Fruit fly (Drosophila melanogaster) whole organism, embryonic: ENCODE data around the gene CG6688.

ENCODE experiments used
- Atf3 ChIP-seq: fragments of 200-800 bp; sonication (Bioruptor generic); optimal IDR thresholded peaks from 3 replicates; lab custom pipeline; 2016; ENCODE audit warnings: missing biosample characterization, missing genetic modification characterization
- Awh ChIP-seq: fragments of 200-800 bp; sonication (Bioruptor generic); IDR thresholded peaks from 2 replicates; pipeline ENCODE4, ENCODE4 v1.3.6; 2022; ENCODE audit warnings: missing biosample characterization, missing genetic modification characterization
- Blimp-1 ChIP-seq: fragments of 200-800 bp; sonication (Bioruptor generic); optimal IDR thresholded peaks from 3 replicates; lab custom pipeline; 2018; ENCODE audit warnings: missing biosample characterization, missing genetic modification characterization, mild to moderate bottlenecking, moderate library complexity, missing genetic modification reagents
- C15 ChIP-seq: fragments of 200-800 bp; sonication (Bioruptor generic); IDR thresholded peaks from 3 replicates; pipeline ENCODE4 v1.3.6; 2022; ENCODE audit warnings: missing biosample characterization, missing genetic modification characterization
- CG1233 ChIP-seq: fragments of 200-800 bp; sonication (Bioruptor generic); optimal IDR thresholded peaks from 4 replicates; lab custom pipeline; 2018; ENCODE audit warnings: missing biosample characterization, mild to moderate bottlenecking, missing genetic modification characterization
- CG15479 ChIP-seq: fragments of 200-800 bp; sonication (Bioruptor generic); optimal IDR thresholded peaks from 3 replicates; lab custom pipeline; 2019; ENCODE audit warnings: missing biosample characterization, mild to moderate bottlenecking, missing genetic modification characterization, moderate library complexity
- CG15514 ChIP-seq: fragments of 200-800 bp; sonication (Bioruptor generic); optimal IDR thresholded peaks from 3 replicates; lab custom pipeline; 2017; ENCODE audit warnings: missing biosample characterization, missing genetic modification characterization, mild to moderate bottlenecking, moderate library complexity, missing genetic modification reagents
- CG1647 ChIP-seq: fragments of 200-800 bp; sonication (Bioruptor generic); optimal IDR thresholded peaks from 3 replicates; lab custom pipeline; 2016; ENCODE audit warnings: missing biosample characterization, missing genetic modification characterization
- CG16815 ChIP-seq: fragments of 200-800 bp; sonication (Bioruptor generic); optimal IDR thresholded peaks from 3 replicates; lab custom pipeline; 2017; ENCODE audit warnings: missing biosample characterization, mild to moderate bottlenecking, missing genetic modification characterization
- CG17361 ChIP-seq: fragments of 200-800 bp; sonication (Bioruptor generic); IDR thresholded peaks from 3 replicates; pipeline ENCODE4 v1.3.6; 2022; ENCODE audit warnings: missing biosample characterization, missing genetic modification characterization
- CG3065 ChIP-seq: fragments of 200-800 bp; sonication (Bioruptor generic); optimal IDR thresholded peaks from 2 replicates; lab custom pipeline; 2016; ENCODE audit warnings: missing biosample characterization, missing genetic modification characterization
- CG4360 ChIP-seq: fragments of 200-800 bp; sonication (Bioruptor generic); IDR thresholded peaks from 2 replicates; pipeline ENCODE4 v1.3.6; 2022; ENCODE audit warnings: missing biosample characterization, missing genetic modification characterization
- CG6854 ChIP-seq: fragments of 200-800 bp; sonication (Bioruptor generic); optimal IDR thresholded peaks from 3 replicates; lab custom pipeline; 2017; ENCODE audit warnings: missing biosample characterization, mild to moderate bottlenecking, missing genetic modification characterization
- CG7372 ChIP-seq: fragments of 200-800 bp; sonication (Bioruptor generic); IDR thresholded peaks from 2 replicates; pipeline ENCODE4 v1.3.6; 2022; ENCODE audit warnings: missing biosample characterization, missing genetic modification characterization
- CG7556 ChIP-seq: fragments of 200-800 bp; sonication (Bioruptor generic); optimal IDR thresholded peaks from 2 replicates; lab custom pipeline; 2017; ENCODE audit warnings: missing biosample characterization, mild to moderate bottlenecking, missing genetic modification characterization
- CG9609 ChIP-seq: fragments of 200-800 bp; sonication (Bioruptor generic); optimal IDR thresholded peaks from 3 replicates; lab custom pipeline; 2016; ENCODE audit warnings: missing biosample characterization, missing genetic modification characterization
- Chrac-16 ChIP-seq: fragments of 200-800 bp; sonication (Bioruptor generic); optimal IDR thresholded peaks from 3 replicates; lab custom pipeline; 2016; ENCODE audit warnings: missing biosample characterization, missing genetic modification characterization
- Dip3 ChIP-seq: fragments of 200-800 bp; sonication (Bioruptor generic); optimal IDR thresholded peaks from 3 replicates; lab custom pipeline; 2016; ENCODE audit warnings: missing biosample characterization, missing genetic modification characterization
- Gug ChIP-seq: fragments of 200-800 bp; sonication (Bioruptor generic); IDR thresholded peaks from 4 replicates; pipeline ENCODE4 v1.3.6; 2022; ENCODE audit warnings: missing biosample characterization, missing genetic modification characterization
- HHEX ChIP-seq: fragments of 200-800 bp; sonication (Bioruptor generic); optimal IDR thresholded peaks from 3 replicates; lab custom pipeline; 2017; ENCODE audit warnings: missing biosample characterization, mild to moderate bottlenecking, missing genetic modification characterization, missing genetic modification reagents
- HLH4C ChIP-seq: fragments of 200-800 bp; sonication (Bioruptor generic); IDR thresholded peaks from 3 replicates; pipeline ENCODE4 v1.3.6; 2022; ENCODE audit warnings: missing biosample characterization, missing genetic modification characterization; ENCODE audit not compliant: partially characterized antibody
- Lhr ChIP-seq: fragments of 200-800 bp; sonication (Bioruptor generic); optimal IDR thresholded peaks from 3 replicates; lab custom pipeline; 2017; ENCODE audit warnings: mild to moderate bottlenecking, missing biosample characterization, missing genetic modification reagents, missing genetic modification characterization
- MBD-R2 ChIP-seq: fragments of 200-800 bp; sonication (Bioruptor generic); IDR thresholded peaks from 2 replicates; pipeline ENCODE4 v1.3.6; 2022; ENCODE audit warnings: missing biosample characterization, missing genetic modification characterization
- MTF-1 ChIP-seq: fragments of 200-800 bp; sonication (Bioruptor generic); optimal IDR thresholded peaks from 2 replicates; lab custom pipeline; 2018; ENCODE audit warnings: missing biosample characterization, mild to moderate bottlenecking, missing genetic modification characterization, borderline replicate concordance
- Myb ChIP-seq: fragments of 200-800 bp; sonication (Bioruptor generic); optimal IDR thresholded peaks from 2 replicates; lab custom pipeline; 2016; ENCODE audit warnings: missing biosample characterization, missing genetic modification characterization
- NFAT ChIP-seq: fragments of 200-800 bp; sonication (Bioruptor generic); IDR thresholded peaks from 2 replicates; pipeline ENCODE4 v1.3.6; 2022; ENCODE audit warnings: missing biosample characterization, missing genetic modification characterization
- Neu2 ChIP-seq: fragments of 200-800 bp; sonication (Bioruptor generic); optimal IDR thresholded peaks from 3 replicates; lab custom pipeline; 2016; ENCODE audit warnings: missing biosample characterization, missing genetic modification characterization, borderline replicate concordance
- Pdp1 ChIP-seq, 2 experiments: fragments of 200-800 bp; sonication (Bioruptor generic); optimal IDR thresholded peaks; 3 replicates each; lab custom pipeline; 2016; ENCODE audit warnings: missing biosample characterization in 2 of 2, missing genetic modification characterization in 2 of 2, mild to moderate bottlenecking in 1 of 2, moderate library complexity in 1 of 2
- Xbp1 ChIP-seq: fragments of 200-800 bp; sonication (Bioruptor generic); optimal IDR thresholded peaks from 3 replicates; lab custom pipeline; 2016; ENCODE audit warnings: missing biosample characterization, mild to moderate bottlenecking, missing genetic modification characterization
- al ChIP-seq: fragments of 200-800 bp; sonication (Bioruptor generic); IDR thresholded peaks from 2 replicates; pipeline ENCODE4 v1.3.6; 2022; ENCODE audit warnings: missing biosample characterization, missing genetic modification characterization
- ash1 ChIP-seq: fragments of 200-800 bp; sonication (Bioruptor generic); optimal IDR thresholded peaks from 2 replicates; lab custom pipeline; 2018; ENCODE audit warnings: missing biosample characterization, mild to moderate bottlenecking, missing genetic modification characterization
- bsh ChIP-seq, 2 experiments: fragments of 200-800 bp; sonication (Bioruptor generic); optimal IDR thresholded peaks; 2 replicates each; lab custom pipeline; 2017 to 2018; ENCODE audit warnings: mild to moderate bottlenecking in 2 of 2, missing biosample characterization in 2 of 2, missing genetic modification characterization in 2 of 2, moderate library complexity in 1 of 2
- crol ChIP-seq: fragments of 200-800 bp; sonication (Bioruptor generic); IDR thresholded peaks from 2 replicates; pipeline ENCODE4 v1.3.6; 2022; ENCODE audit warnings: missing biosample characterization, missing genetic modification characterization
- dati ChIP-seq: fragments of 200-800 bp; sonication (Bioruptor generic); IDR thresholded peaks from 2 replicates; pipeline ENCODE4 v1.3.6; 2022; ENCODE audit warnings: missing biosample characterization, missing genetic modification characterization
- dpn ChIP-seq, 2 experiments: fragments of 200-800 bp; sonication (Bioruptor generic); optimal IDR thresholded peaks; 3 replicates each; lab custom pipeline; 2016; ENCODE audit warnings: missing biosample characterization in 2 of 2, missing genetic modification characterization in 2 of 2
- ems ChIP-seq: fragments of 200-800 bp; sonication (Bioruptor generic); optimal IDR thresholded peaks from 3 replicates; lab custom pipeline; 2016; ENCODE audit warnings: missing biosample characterization, missing genetic modification characterization
- hbn ChIP-seq: fragments of 200-800 bp; sonication (Bioruptor generic); IDR thresholded peaks from 2 replicates; pipeline ENCODE4 v1.3.6; 2022; ENCODE audit warnings: missing biosample characterization, missing genetic modification characterization; ENCODE audit not compliant: partially characterized antibody
- pho ChIP-seq: fragments of 200-800 bp; sonication (Bioruptor generic); optimal IDR thresholded peaks from 2 replicates; lab custom pipeline; 2016; ENCODE audit warnings: missing biosample characterization, missing genetic modification characterization
- slbo ChIP-seq: fragments of 200-800 bp; sonication (Bioruptor generic); IDR thresholded peaks from 2 replicates; pipeline ENCODE4 v1.3.6; 2022; ENCODE audit warnings: missing biosample characterization, missing genetic modification characterization
- toy ChIP-seq: fragments of 200-800 bp; sonication (Bioruptor generic); IDR thresholded peaks from 2 replicates; pipeline ENCODE4 v1.3.6; 2022; ENCODE audit warnings: missing biosample characterization, missing genetic modification characterization
- ttk ChIP-seq: fragments of 200-800 bp; sonication (Bioruptor generic); IDR thresholded peaks from 2 replicates; pipeline ENCODE4 v2.1.2; 2022; ENCODE audit warnings: missing biosample characterization, missing genetic modification characterization
- tup ChIP-seq: fragments of 200-800 bp; sonication (Bioruptor generic); optimal IDR thresholded peaks from 2 replicates; lab custom pipeline; 2016; ENCODE audit warnings: missing biosample characterization, mild to moderate bottlenecking, missing genetic modification characterization, moderate library complexity
- twi ChIP-seq: fragments of 200-800 bp; optimal IDR thresholded peaks from 2 replicates; lab custom pipeline; 2019; ENCODE audit warnings: missing biosample characterization, mild to moderate bottlenecking, missing genetic modification characterization, moderate library complexity
- unpg ChIP-seq: fragments of 200-800 bp; sonication (Bioruptor generic); optimal IDR thresholded peaks from 3 replicates; lab custom pipeline; 2018; ENCODE audit warnings: missing biosample characterization, mild to moderate bottlenecking, missing genetic modification characterization, moderate library complexity
- zfh1 ChIP-seq: fragments of 200-800 bp; sonication (Bioruptor generic); IDR thresholded peaks from 3 replicates; pipeline ENCODE4 v1.3.6; 2022; ENCODE audit warnings: missing biosample characterization, missing genetic modification characterization

CG6688 gene

DNA sequence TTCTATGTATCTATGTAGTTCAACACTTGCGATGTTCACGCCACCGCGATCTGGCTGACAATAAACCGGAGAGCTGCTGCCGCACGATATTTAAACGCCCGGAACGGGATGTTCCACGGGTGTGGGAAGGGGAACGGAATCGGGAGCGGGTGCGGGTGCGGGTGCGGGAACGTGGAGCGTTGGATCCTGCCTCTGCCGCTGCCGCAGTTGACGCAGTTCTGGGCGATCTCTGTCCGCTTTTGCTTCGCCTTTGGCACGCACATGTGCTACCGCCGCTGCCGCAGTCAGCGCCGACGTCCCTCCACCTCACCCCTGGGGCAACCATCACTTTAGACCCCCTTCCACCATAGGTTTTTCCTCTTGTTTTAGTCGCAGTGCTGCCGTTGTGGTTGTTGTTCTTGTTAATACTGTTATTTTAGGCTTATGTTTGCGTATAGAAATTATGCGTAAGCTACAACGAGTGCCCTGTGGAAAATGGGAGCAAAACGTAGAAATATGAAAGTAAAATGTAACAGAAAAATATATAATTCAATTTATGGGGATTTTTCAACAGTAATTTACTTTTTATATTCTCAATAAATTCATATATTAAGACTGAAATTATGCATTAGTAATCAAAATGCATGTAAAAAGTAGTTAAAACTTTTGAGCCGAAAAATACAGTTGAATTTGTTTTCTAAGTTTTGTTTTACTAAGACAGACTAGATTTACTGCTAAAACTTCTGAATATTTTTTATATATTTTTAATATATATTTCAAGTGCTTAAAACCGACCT is 14.6 kb downstream of the CG6688 start, which contains the start of gene lmd (continued):
- TF ChIP-seq CG1647 (GFP tag; lab: Kevin White, UChicago): no peak
- TF ChIP-seq CG3065 (GFP tag; lab: Kevin White, UChicago): no peak
- peak; percentile 96 for TF ChIP-seq crol (GFP tag; lab: Robert Waterston, UW)
- no peak for TF ChIP-seq unpg (GFP tag; lab: Kevin White, UChicago)
- TF ChIP-seq CG6854 (GFP tag; lab: Kevin White, UChicago): no peak

DNA sequence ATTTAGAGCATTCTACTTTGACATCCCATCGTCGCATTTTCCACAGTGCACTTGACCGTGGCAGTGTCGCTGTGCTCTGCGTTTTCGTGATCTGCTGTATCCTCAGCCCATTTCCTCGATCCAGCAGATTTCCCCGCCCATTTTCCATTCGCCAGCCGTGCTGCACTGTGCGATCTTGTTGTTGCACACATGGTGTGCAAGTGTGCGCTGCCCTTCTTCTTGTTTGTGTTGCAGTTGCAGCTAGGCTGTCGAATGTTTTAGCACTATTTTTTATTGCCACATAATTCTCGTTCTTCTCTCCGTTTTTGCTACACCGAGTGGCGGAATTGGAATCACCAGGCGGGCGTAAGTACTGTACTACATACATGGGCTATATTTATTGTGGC is 15.2 kb downstream of the CG6688 start:
- TF ChIP-seq twi (tag; lab: Kevin White, UChicago): peak; percentile 96
- TF ChIP-seq CG17361 (GFP tag; lab: Robert Waterston, UW): 0 out of 3 replicates have a peak, but pooled peaks have one; percentile 3
- peak; percentile 44 for TF ChIP-seq CG4360 (GFP tag; lab: Robert Waterston, UW)
- no peak for TF ChIP-seq CG1233 (GFP tag; lab: Kevin White, UChicago)
- TF ChIP-seq Awh (GFP tag; lab: Robert Waterston, UW): no peak
- TF ChIP-seq HHEX (GFP tag; lab: Kevin White, UChicago): no peak
- TF ChIP-seq, all 482 proteins: peak for 3

DNA sequence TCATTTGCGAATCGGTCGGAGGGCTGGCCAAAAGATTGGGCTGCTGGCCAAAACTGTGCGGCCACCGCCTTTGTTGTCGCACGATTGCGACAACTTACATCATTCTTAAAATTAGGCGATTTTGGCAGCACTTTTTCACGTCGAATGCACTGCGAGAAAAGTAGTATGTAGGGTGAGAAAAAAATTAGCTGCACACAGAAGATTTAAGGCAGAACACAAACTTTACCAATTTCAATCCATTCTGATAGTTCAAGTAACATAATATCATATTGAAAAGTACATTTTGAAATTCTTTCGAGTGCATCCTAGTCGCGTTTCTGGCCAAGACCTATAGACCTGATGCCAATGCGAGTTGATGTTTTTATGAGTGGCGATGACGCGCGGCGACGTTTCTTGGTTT is 16.3 kb downstream of the CG6688 start:
- TF ChIP-seq zfh1 (GFP tag; lab: Robert Waterston, UW): peak; percentile 51; the same call in 1 of the 3 replicates
- TF ChIP-seq CG15514 (GFP tag; lab: Kevin White, UChicago): peak; percentile 17
- peak; percentile 84 for TF ChIP-seq al (GFP tag; lab: Robert Waterston, UW)
- peak in 1 of 2 experiments; percentile 4 for TF ChIP-seq bsh (GFP tag; optimal IDR thresholded peaks at IDR 0.05; lab: Kevin White, UChicago)
- TF ChIP-seq Gug (GFP tag; lab: Robert Waterston, UW): peak; percentile 66; the same call in 1 of the 4 replicates
- TF ChIP-seq ems (GFP tag; lab: Kevin White, UChicago): peak; percentile 38
- TF ChIP-seq slbo: peak; percentile 84
- peak; percentile 40 to 71 for TF ChIP-seq dpn (GFP tag; optimal IDR thresholded peaks at IDR 0.05; lab: Kevin White, UChicago)
- peak; percentile 63 for TF ChIP-seq Xbp1 (GFP tag; lab: Kevin White, UChicago)
- TF ChIP-seq Pdp1 (GFP tag; optimal IDR thresholded peaks at IDR 0.05; lab: Kevin White, UChicago): peak; percentile 58 to 64
- TF ChIP-seq Blimp-1 (GFP tag; lab: Kevin White, UChicago): peak; percentile 16
- peak; percentile 65 for TF ChIP-seq CG9609 (GFP tag; lab: Kevin White, UChicago)
- TF ChIP-seq Neu2: no peak
- peak; percentile 75 for TF ChIP-seq NFAT
- no peak for TF ChIP-seq Lhr (GFP tag; lab: Kevin White, UChicago)
- peak; percentile 54 for TF ChIP-seq Atf3 (GFP tag; lab: Kevin White, UChicago)
- peak; percentile 33; the same call in 1 of the 2 replicates for TF ChIP-seq MBD-R2 (GFP tag; lab: Robert Waterston, UW)
- TF ChIP-seq Myb (GFP tag; lab: Kevin White, UChicago): peak; percentile 46
- TF ChIP-seq pho (GFP tag; lab: Kevin White, UChicago): peak; percentile 77
- TF ChIP-seq CG16815 (GFP tag; lab: Kevin White, UChicago): peak; percentile 34
- TF ChIP-seq MTF-1: no peak
- TF ChIP-seq hbn (GFP tag; lab: Robert Waterston, UW): no peak
- TF ChIP-seq tup (GFP tag; lab: Kevin White, UChicago): peak; percentile 20
- TF ChIP-seq CG7556 (GFP tag; lab: Kevin White, UChicago): peak; percentile 4
- TF ChIP-seq toy: peak; percentile 32; the same call in 1 of the 2 replicates
- peak; percentile 60 for TF ChIP-seq Dip3
- peak; percentile 63; the same call in 1 of the 3 replicates for TF ChIP-seq C15 (GFP tag; lab: Robert Waterston, UW)
- no peak for TF ChIP-seq dati
- no peak for TF ChIP-seq HLH4C (GFP tag; lab: Robert Waterston, UW)
- TF ChIP-seq Chrac-16 (GFP tag; lab: Kevin White, UChicago): peak; percentile 53
- peak; percentile 71 for TF ChIP-seq CG7372 (GFP tag; lab: Robert Waterston, UW)
- no peak for TF ChIP-seq ash1
- TF ChIP-seq CG15479 (GFP tag; lab: Kevin White, UChicago): no peak
- TF ChIP-seq ttk: 0 out of 2 replicates have a peak, but pooled peaks have one; percentile 28
